Worm (Caenorhabditis elegans) whole organism, late embryonic: Measurements from ENCODE around the gene F46F5.15.

ENCODE experiments used
- C08G9.2 ChIP-seq: sonication (generic microtip); optimal IDR thresholded peaks from 2 replicates; lab custom pipeline; 2016; ENCODE audit warnings: mild to moderate bottlenecking, missing genetic modification characterization, moderate library complexity, missing compliant biosample characterization
- K02D7.2 ChIP-seq: sonication (generic microtip); optimal IDR thresholded peaks from 2 replicates; lab custom pipeline; 2017; ENCODE audit warnings: mild to moderate bottlenecking, missing genetic modification characterization, missing compliant biosample characterization
- T23F11.4 ChIP-seq: fragments of 200-800 bp; sonication (Bioruptor generic); optimal IDR thresholded peaks from 2 replicates; lab custom pipeline; 2018; ENCODE audit warnings: mild to moderate bottlenecking, missing genetic modification characterization, missing compliant biosample characterization
- ama-1 ChIP-seq: fragments of 150-350 bp; optimal IDR thresholded peaks from 2 replicates; lab custom pipeline; 2014
- ceh-2 ChIP-seq: sonication (generic microtip); optimal IDR thresholded peaks from 2 replicates; lab custom pipeline; 2016; ENCODE audit warnings: missing genotype, missing genetic modification characterization, missing compliant biosample characterization
- ceh-24 ChIP-seq: sonication (generic microtip); optimal IDR thresholded peaks from 2 replicates; lab custom pipeline; 2016; ENCODE audit warnings: mild to moderate bottlenecking, missing genetic modification characterization, missing compliant biosample characterization
- ceh-31 ChIP-seq: sonication (generic microtip); optimal IDR thresholded peaks from 2 replicates; lab custom pipeline; 2016; ENCODE audit warnings: missing genetic modification characterization, missing compliant biosample characterization
- ceh-34 ChIP-seq: sonication (generic microtip); optimal IDR thresholded peaks from 2 replicates; lab custom pipeline; 2016; ENCODE audit warnings: mild to moderate bottlenecking, missing genetic modification characterization, missing compliant biosample characterization
- ceh-45 ChIP-seq: fragments of 200-800 bp; sonication (Bioruptor generic); IDR thresholded peaks from 2 replicates; pipeline ENCODE4 v1.3.6; 2022; ENCODE audit warnings: missing genetic modification reagents, missing genetic modification characterization, missing compliant biosample characterization
- ceh-48 ChIP-seq: sonication (generic microtip); optimal IDR thresholded peaks from 2 replicates; lab custom pipeline; 2016; ENCODE audit warnings: missing genetic modification characterization, inconsistent platforms, missing compliant biosample characterization
- ceh-9 ChIP-seq: sonication (generic microtip); optimal IDR thresholded peaks from 2 replicates; lab custom pipeline; 2016; ENCODE audit warnings: mild to moderate bottlenecking, missing genetic modification characterization, inconsistent platforms, missing compliant biosample characterization
- che-1 ChIP-seq: sonication (generic microtip); optimal IDR thresholded peaks from 2 replicates; lab custom pipeline; 2016; ENCODE audit warnings: mild to moderate bottlenecking, missing genetic modification characterization, missing compliant biosample characterization
- elt-4 ChIP-seq: sonication (generic microtip); optimal IDR thresholded peaks from 2 replicates; lab custom pipeline; 2016; ENCODE audit warnings: missing genetic modification characterization, missing compliant biosample characterization
- ets-4 ChIP-seq: sonication (generic microtip); optimal IDR thresholded peaks from 2 replicates; lab custom pipeline; 2016; ENCODE audit warnings: missing genetic modification characterization, missing compliant biosample characterization
- fax-1 ChIP-seq: sonication (generic microtip); optimal IDR thresholded peaks from 2 replicates; lab custom pipeline; 2016; ENCODE audit warnings: missing genotype, missing genetic modification characterization, missing compliant biosample characterization
- gmeb-2 ChIP-seq: sonication (generic microtip); optimal IDR thresholded peaks from 2 replicates; lab custom pipeline; 2016; ENCODE audit warnings: missing genetic modification characterization, inconsistent platforms, missing compliant biosample characterization
- hlh-13 ChIP-seq: fragments of 200-800 bp; sonication (Bioruptor generic); optimal IDR thresholded peaks from 2 replicates; lab custom pipeline; 2018; ENCODE audit warnings: mild to moderate bottlenecking, missing genetic modification characterization, missing compliant biosample characterization
- hlh-15 ChIP-seq: sonication (generic microtip); optimal IDR thresholded peaks from 2 replicates; lab custom pipeline; 2016; ENCODE audit warnings: missing genetic modification characterization, missing compliant biosample characterization
- hlh-6 ChIP-seq: sonication (generic microtip); optimal IDR thresholded peaks from 2 replicates; lab custom pipeline; 2016; ENCODE audit warnings: missing genotype, missing genetic modification characterization, missing compliant biosample characterization
- nfya-1 ChIP-seq: sonication (generic microtip); optimal IDR thresholded peaks from 2 replicates; lab custom pipeline; 2017; ENCODE audit warnings: missing genetic modification characterization, mild to moderate bottlenecking, missing compliant biosample characterization, antibody characterized with exemption, moderate library complexity
- nhr-11 ChIP-seq: fragments of 150-350 bp; optimal IDR thresholded peaks from 2 replicates; lab custom pipeline; 2014; ENCODE audit warnings: missing biosample characterization, missing genetic modification characterization
- pag-3 ChIP-seq: sonication (generic microtip); optimal IDR thresholded peaks from 2 replicates; lab custom pipeline; 2016; ENCODE audit warnings: missing compliant biosample characterization, missing genetic modification characterization, borderline replicate concordance
- pat-9 ChIP-seq: fragments of 200-800 bp; sonication (Bioruptor generic); optimal IDR thresholded peaks from 2 replicates; lab custom pipeline; 2018; ENCODE audit warnings: mild to moderate bottlenecking, missing genetic modification characterization, moderate library complexity, missing compliant biosample characterization
- pax-1 ChIP-seq: fragments of 150-350 bp; optimal IDR thresholded peaks from 2 replicates; lab custom pipeline; 2014; ENCODE audit warnings: missing biosample characterization, missing genetic modification characterization
- pha-2 ChIP-seq: sonication (generic microtip); optimal IDR thresholded peaks from 2 replicates; lab custom pipeline; 2017; ENCODE audit warnings: mild to moderate bottlenecking, missing genetic modification characterization, missing compliant biosample characterization
- pha-4 ChIP-seq: fragments of 150-350 bp; optimal IDR thresholded peaks from 2 replicates; lab custom pipeline; 2018; ENCODE audit warnings: missing biosample characterization, missing genetic modification reagents, missing genetic modification characterization
- pqm-1 ChIP-seq: sonication (generic microtip); optimal IDR thresholded peaks from 2 replicates; lab custom pipeline; 2016; ENCODE audit warnings: missing genetic modification characterization, missing compliant biosample characterization
- ref-2 ChIP-seq: sonication (generic microtip); optimal IDR thresholded peaks from 2 replicates; lab custom pipeline; 2016; ENCODE audit warnings: missing genetic modification characterization, missing compliant biosample characterization
- sox-2 ChIP-seq: fragments of 200-800 bp; sonication (Bioruptor generic); IDR thresholded peaks from 2 replicates; pipeline ENCODE4 v1.3.6; 2022; ENCODE audit warnings: missing genetic modification reagents, missing genetic modification characterization, missing compliant biosample characterization
- syd-9 ChIP-seq: sonication (generic microtip); optimal IDR thresholded peaks from 2 replicates; lab custom pipeline; 2016; ENCODE audit warnings: mild to moderate bottlenecking, missing genetic modification characterization, moderate library complexity, missing compliant biosample characterization
- unc-3 ChIP-seq, 2 experiments: fragments of 200-800 bp in 1 of 2; sonication (Bioruptor generic) in 1 of 2; sonication (generic microtip) in 1 of 2; conservative IDR thresholded peaks in 1 of 2; optimal IDR thresholded peaks in 1 of 2; 2 replicates each; pipeline versions ENCODE4 v1.3.6 to Lab custom; 2016 to 2022; ENCODE audit warnings: missing compliant biosample characterization in 2 of 2, missing genetic modification characterization in 2 of 2, missing genetic modification reagents in 1 of 2
- unc-42 ChIP-seq: sonication (generic microtip); optimal IDR thresholded peaks from 2 replicates; lab custom pipeline; 2016; ENCODE audit warnings: missing genotype, missing genetic modification characterization, missing compliant biosample characterization
- unc-86 ChIP-seq: sonication (generic microtip); optimal IDR thresholded peaks from 2 replicates; lab custom pipeline; 2016; ENCODE audit warnings: missing genetic modification characterization, missing compliant biosample characterization
- zip-5 ChIP-seq: sonication (generic microtip); optimal IDR thresholded peaks from 2 replicates; lab custom pipeline; 2016; ENCODE audit warnings: missing genetic modification characterization, missing compliant biosample characterization

Gene F46F5.15

ce11 chrII:788139-788538 is at the start of gene F46F5.15:
Gene F46F5.15 (plus strand): TSS chrII:788439.
- no peak for TF ChIP-seq C08G9.2 (tag; lab: Kevin White, UChicago)
- no peak for TF ChIP-seq che-1 (tag; lab: Kevin White, UChicago)
- no peak for TF ChIP-seq pat-9 (tag; lab: Kevin White, UChicago)
- TF ChIP-seq gmeb-2 (tag; lab: Kevin White, UChicago), result no peak
- no peak for TF ChIP-seq pqm-1 (tag; lab: Kevin White, UChicago)

- no peak for TF ChIP-seq unc-3 (GFP tag; conservative IDR thresholded peaks at IDR 0.05; lab: Robert Waterston, UW)
- no peak for TF ChIP-seq unc-3 (tag; optimal IDR thresholded peaks at IDR 0.05; lab: Kevin White, UChicago)
- no peak for TF ChIP-seq unc-86
- no peak for TF ChIP-seq nhr-11 (tag; lab: Kevin White, UChicago)
- TF ChIP-seq nfya-1 (tag; lab: Kevin White, UChicago), result no peak
- TF ChIP-seq ceh-48 (tag; lab: Kevin White, UChicago), result no peak
- no peak for TF ChIP-seq ceh-31 (tag; lab: Kevin White, UChicago)
- no peak for TF ChIP-seq pat-9 (tag; lab: Kevin White, UChicago)
- TF ChIP-seq T23F11.4 (GFP tag; lab: Kevin White, UChicago), result no peak
- no peak for TF ChIP-seq sox-2 (GFP tag; lab: Robert Waterston, UW)
- TF ChIP-seq unc-42, result no peak
- TF ChIP-seq hlh-6 (tag; lab: Kevin White, UChicago), result no peak
- no peak for TF ChIP-seq hlh-13 (GFP tag; lab: Kevin White, UChicago)
- TF ChIP-seq zip-5 (tag; lab: Kevin White, UChicago), result no peak
- no peak for TF ChIP-seq ceh-24 (tag; lab: Kevin White, UChicago)
- no peak for TF ChIP-seq pha-4 (tag; lab: Kevin White, UChicago)
- TF ChIP-seq ceh-45 (GFP tag; lab: Robert Waterston, UW), result no peak
- no peak for TF ChIP-seq pqm-1 (tag; lab: Kevin White, UChicago)
- no peak for TF ChIP-seq fax-1
- no peak for TF ChIP-seq gmeb-2 (tag; lab: Kevin White, UChicago)
Measured at ce11 chrII:740808-741207, 47.4 kb upstream of the F46F5.15 start, which contains the start of gene fbxc-48. Gene fbxc-48 (minus strand): TSS chrII:740908.

ce11 chrII:750155-750554 is 38.1 kb upstream of the F46F5.15 start, which contains the start of gene snt-6:
Gene snt-6 (minus strand): TSS chrII:750212.
- TF ChIP-seq elt-4, result no peak
- TF ChIP-seq unc-86, result no peak
- no peak for TF ChIP-seq hlh-15 (tag; lab: Kevin White, UChicago)
- no peak for TF ChIP-seq C08G9.2 (tag; lab: Kevin White, UChicago)
- TF ChIP-seq ref-2 (tag; lab: Kevin White, UChicago), result no peak
- TF ChIP-seq nhr-11 (tag; lab: Kevin White, UChicago), result no peak
- TF ChIP-seq hlh-13 (GFP tag; lab: Kevin White, UChicago), result no peak
- no peak for TF ChIP-seq ceh-2 (tag; lab: Kevin White, UChicago)
- no peak for TF ChIP-seq pag-3 (tag; lab: Kevin White, UChicago)
- TF ChIP-seq ceh-34, result no peak
- no peak for TF ChIP-seq ceh-31 (tag; lab: Kevin White, UChicago)
- no peak for TF ChIP-seq zip-5 (tag; lab: Kevin White, UChicago)
- no peak for TF ChIP-seq pat-9 (tag; lab: Kevin White, UChicago)

DNA sequence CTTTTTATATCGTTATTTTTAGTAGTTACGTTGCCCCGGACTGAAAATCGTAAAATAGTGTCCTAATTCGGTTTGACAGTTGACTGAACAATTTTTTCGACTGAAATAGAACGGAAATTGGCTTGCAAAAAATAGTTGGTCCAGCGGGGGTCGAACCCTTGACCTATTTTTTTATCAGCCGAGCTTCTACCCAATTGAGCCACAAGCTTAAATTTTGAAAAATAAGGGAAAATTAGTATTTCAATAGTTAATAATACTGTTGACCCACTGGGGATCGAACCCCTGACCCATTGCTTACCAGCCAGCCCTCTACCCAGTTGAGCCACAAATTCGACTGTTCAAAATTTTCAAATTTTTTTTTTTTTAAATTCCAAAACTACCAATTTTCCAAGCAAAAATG is 36.4 kb upstream of the F46F5.15 start:
- no peak for TF ChIP-seq K02D7.2 (tag; lab: Kevin White, UChicago)
- no peak for TF ChIP-seq ceh-45 (GFP tag; lab: Robert Waterston, UW)
- TF ChIP-seq pha-2 (tag; lab: Kevin White, UChicago), result no peak
- no peak for TF ChIP-seq pha-4 (tag; lab: Kevin White, UChicago)
- no peak for TF ChIP-seq ceh-9
- no peak for TF ChIP-seq unc-42
- no peak for TF ChIP-seq syd-9 (tag; lab: Kevin White, UChicago)
- TF ChIP-seq ama-1 (lab: Kevin White, UChicago), result no peak
- no peak for TF ChIP-seq pax-1 (tag; lab: Kevin White, UChicago)
- no peak for TF ChIP-seq ets-4 (tag; lab: Kevin White, UChicago)
- no peak for TF ChIP-seq gmeb-2 (tag; lab: Kevin White, UChicago)
